Fruit fly (Drosophila melanogaster): ENCODE results near the gene Osi17.

Gene Osi17

dm6 chr3R:6311641-6312259 lies at the start of gene Osi17:
Gene Osi17 (plus strand): TSS chr3R:6311772.
- no peak for TF ChIP-seq CG8478 (optimal IDR thresholded peaks at IDR 0.05)
- TF ChIP-seq CTCF (optimal IDR thresholded peaks at IDR 0.05) = no peak

- TF ChIP-seq CTCF (optimal IDR thresholded peaks at IDR 0.05) = no peak
- no peak for TF ChIP-seq CG8478 (optimal IDR thresholded peaks at IDR 0.05)
Observed at dm6 chr3R:6263658-6264057, 47.9 kb upstream of the Osi17 start, which contains the start of gene Osi10a. Gene Osi10a (plus strand): TSS chr3R:6263958.

dm6 chr3R:6265890-6266289 lies 45.7 kb upstream of the Osi17 start, which contains the start of gene Osi10b:
Gene Osi10b (plus strand): TSS chr3R:6266190.
- TF ChIP-seq CTCF (optimal IDR thresholded peaks at IDR 0.05) (no peak), CG8478 (optimal IDR thresholded peaks at IDR 0.05) (no peak)

dm6 chr3R:6268657-6269056 lies 42.9 kb upstream of the Osi17 start, which contains the start of gene Osi11:
Gene Osi11 (minus strand): TSS chr3R:6268757.
- TF ChIP-seq CTCF (optimal IDR thresholded peaks at IDR 0.05) (no peak), CG8478 (optimal IDR thresholded peaks at IDR 0.05) (no peak)

dm6 chr3R:6269986-6270385 lies 41.6 kb upstream of the Osi17 start:
- no peak for TF ChIP-seq CG8478 (optimal IDR thresholded peaks at IDR 0.05)
- TF ChIP-seq CTCF (optimal IDR thresholded peaks at IDR 0.05) = no peak

dm6 chr3R:6278231-6278630 lies 33.3 kb upstream of the Osi17 start, which contains the start of gene Osi12:
Gene Osi12 (plus strand): TSS chr3R:6278531.
- no peak for TF ChIP-seq CG8478 (optimal IDR thresholded peaks at IDR 0.05)
- TF ChIP-seq CTCF (optimal IDR thresholded peaks at IDR 0.05) = no peak

dm6 chr3R:6285100-6285499 lies 26.5 kb upstream of the Osi17 start, which contains the start of gene CG15597:
Gene CG15597 (minus strand): TSS chr3R:6285200.
- no peak for TF ChIP-seq CTCF (optimal IDR thresholded peaks at IDR 0.05)
- TF ChIP-seq CG8478 (optimal IDR thresholded peaks at IDR 0.05) = no peak

- no peak for TF ChIP-seq CTCF (optimal IDR thresholded peaks at IDR 0.05)
- TF ChIP-seq CG8478 (optimal IDR thresholded peaks at IDR 0.05) = no peak
Observed at dm6 chr3R:6287433-6287832, 24.1 kb upstream of the Osi17 start, which contains the start of gene CG15594. Gene CG15594 (plus strand): TSS chr3R:6287733.

- TF ChIP-seq CG8478 (optimal IDR thresholded peaks at IDR 0.05) (no peak), CTCF (optimal IDR thresholded peaks at IDR 0.05) (no peak)
Observed at dm6 chr3R:6290289-6290688, 21.3 kb upstream of the Osi17 start.

dm6 chr3R:6291437-6291836 lies 20.1 kb upstream of the Osi17 start, which contains the start of gene Osi13:
Gene Osi13 (plus strand): TSS chr3R:6291737.
- TF ChIP-seq CTCF (optimal IDR thresholded peaks at IDR 0.05) = no peak
- no peak for TF ChIP-seq CG8478 (optimal IDR thresholded peaks at IDR 0.05)

- TF ChIP-seq CTCF (optimal IDR thresholded peaks at IDR 0.05) = no peak
- TF ChIP-seq CG8478 (optimal IDR thresholded peaks at IDR 0.05) = no peak
Observed at dm6 chr3R:6294046-6294445, 17.5 kb upstream of the Osi17 start.

- TF ChIP-seq CG8478 (optimal IDR thresholded peaks at IDR 0.05) = no peak
Observed at dm6 chr3R:6297164-6297563, 14.4 kb upstream of the Osi17 start.

dm6 chr3R:6298828-6299227 lies 12.7 kb upstream of the Osi17 start, which contains the start of gene Osi14:
Gene Osi14 (plus strand): TSS chr3R:6299128.
- no peak for TF ChIP-seq CTCF (optimal IDR thresholded peaks at IDR 0.05)
- no peak for TF ChIP-seq CG8478 (optimal IDR thresholded peaks at IDR 0.05)

dm6 chr3R:6301257-6301839 lies 10.2 kb upstream of the Osi17 start, which contains the start of gene Osi15:
Gene Osi15 (plus strand): TSS chr3R:6301804.
- TF ChIP-seq CG8478 (optimal IDR thresholded peaks at IDR 0.05) (no peak), CTCF (optimal IDR thresholded peaks at IDR 0.05) (no peak)

dm6 chr3R:6303738-6304137 lies 7.8 kb upstream of the Osi17 start, which contains the start of gene CG46396:
Gene CG46396 (plus strand): TSS chr3R:6304038.
- TF ChIP-seq CG8478 (optimal IDR thresholded peaks at IDR 0.05) = no peak
- no peak for TF ChIP-seq CTCF (optimal IDR thresholded peaks at IDR 0.05)

- TF ChIP-seq CG8478 (optimal IDR thresholded peaks at IDR 0.05) (no peak), CTCF (optimal IDR thresholded peaks at IDR 0.05) (no peak)
Observed at dm6 chr3R:6304947-6305346, 6.6 kb upstream of the Osi17 start, which contains the start of gene Osi16. Gene Osi16 (plus strand): TSS chr3R:6305247.
